Worm (Caenorhabditis elegans) whole organism, mixed stage, embryonic: ENCODE measurements around the gene fipr-18.

Experiments
- blmp-1 ChIP-seq: fragments of 150-350 bp; optimal IDR thresholded peaks from 2 replicates; lab custom pipeline; 2014; ENCODE audit warnings: missing biosample characterization, missing genetic modification characterization
- lsy-2 ChIP-seq: fragments of 150-350 bp; optimal IDR thresholded peaks from 2 replicates; lab custom pipeline; 2014; ENCODE audit warnings: missing biosample characterization, missing genetic modification characterization
- nhr-237 ChIP-seq: fragments of 150-350 bp; optimal IDR thresholded peaks from 2 replicates; lab custom pipeline; 2014; ENCODE audit warnings: missing biosample characterization, missing genetic modification characterization
- nhr-76 ChIP-seq: sonication (generic microtip); optimal IDR thresholded peaks from 2 replicates; lab custom pipeline; 2017; ENCODE audit warnings: missing biosample characterization, missing genetic modification characterization
- pha-4 ChIP-seq: fragments of 150-350 bp; optimal IDR thresholded peaks from 2 replicates; lab custom pipeline; 2018; ENCODE audit warnings: missing biosample characterization, missing genetic modification reagents, missing genetic modification characterization
- unc-39 ChIP-seq: fragments of 150-350 bp; optimal IDR thresholded peaks from 2 replicates; lab custom pipeline; 2014; ENCODE audit warnings: missing biosample characterization, missing genetic modification characterization
- zip-8 ChIP-seq: fragments of 150-350 bp; optimal IDR thresholded peaks from 2 replicates; lab custom pipeline; 2014; ENCODE audit warnings: missing biosample characterization, missing genetic modification characterization
- ztf-11 ChIP-seq: fragments of 150-350 bp; optimal IDR thresholded peaks from 2 replicates; lab custom pipeline; 2014; ENCODE audit warnings: missing biosample characterization, missing genetic modification characterization

ce11 chrIII:7478932-7479331 lies 19.8 kb downstream of the fipr-18 start:
- TF ChIP-seq nhr-76 (tag; lab: Kevin White, UChicago) (no peak), nhr-237 (no peak), ztf-11 (tag; lab: Kevin White, UChicago) (no peak), lsy-2 (tag; lab: Kevin White, UChicago) (no peak), zip-8 (tag; lab: Kevin White, UChicago) (no peak), unc-39 (tag; lab: Kevin White, UChicago) (no peak), blmp-1 (no peak), pha-4 (tag; lab: Kevin White, UChicago) (no peak)
